Worm (Caenorhabditis elegans) whole organism, midembryonic: ENCODE data around the gene txbp-3.

ENCODE experiments used
- med-1 ChIP-seq: sonication (generic microtip); optimal IDR thresholded peaks from 2 replicates; lab custom pipeline; 2017; ENCODE audit warnings: missing genetic modification characterization, mild to moderate bottlenecking, missing compliant biosample characterization, antibody characterized with exemption, missing genetic modification reagents; ENCODE audit not compliant: insufficient read depth
- ztf-23 ChIP-seq: fragments of 200-800 bp; sonication (Bioruptor generic); IDR thresholded peaks from 2 replicates; pipeline ENCODE4 v1.3.6; 2022; ENCODE audit warnings: missing genetic modification reagents, missing genetic modification characterization, missing compliant biosample characterization
- ztf-29 ChIP-seq: fragments of 200-800 bp; sonication (Bioruptor generic); IDR thresholded peaks from 2 replicates; pipeline ENCODE4 v1.3.6; 2022; ENCODE audit warnings: missing genetic modification reagents, missing genetic modification characterization, missing compliant biosample characterization

DNA sequence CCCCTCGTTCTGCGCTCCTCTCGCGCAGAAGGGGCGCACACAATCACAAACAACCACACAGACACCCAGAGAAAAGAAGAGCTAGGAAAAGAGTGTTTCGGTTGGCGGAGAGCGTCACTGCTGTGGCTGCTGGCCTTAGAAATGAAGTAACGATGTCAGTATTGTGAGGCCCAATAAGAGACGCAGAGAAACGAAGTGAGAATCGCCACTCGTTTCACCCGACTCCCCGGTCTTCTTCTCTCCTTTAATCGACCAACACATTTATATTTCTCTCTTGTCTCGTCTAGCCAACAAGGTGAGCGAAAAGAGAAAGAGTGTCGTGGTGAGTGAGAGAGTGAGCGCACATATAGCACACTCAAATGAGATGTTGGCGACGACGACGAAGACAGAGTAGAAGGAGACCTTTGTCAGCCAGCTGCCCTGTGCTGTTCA is 33.3 kb downstream of the txbp-3 start:
- TF ChIP-seq ztf-23 (GFP tag; lab: Robert Waterston, UW), result peak; percentile 94
- no peak for TF ChIP-seq med-1
- TF ChIP-seq ztf-29 (GFP tag; lab: Robert Waterston, UW), result 0 out of 2 replicates have a peak, but pooled peaks have one; percentile 27
